Fruit fly (Drosophila melanogaster): ENCODE data around the gene CG46435.

The CG46435 gene

dm6 chr3L:19560695-19561246, 15.9 kb downstream of the CG46435 start (continued):
- peak; percentile 98 for TF ChIP-seq CG17829 (tag; optimal IDR thresholded peaks at IDR 0.05)
- no peak for TF ChIP-seq Dref (GFP tag; IDR thresholded peaks at IDR 0.05)
- peak; percentile 94 for TF ChIP-seq grau (tag; optimal IDR thresholded peaks at IDR 0.05)
- TF ChIP-seq HLH3B (GFP tag; IDR thresholded peaks at IDR 0.05) = peak; percentile 93
- TF ChIP-seq amos (GFP tag; IDR thresholded peaks at IDR 0.05; ENCODE audit: partially characterized antibody) = no peak
- peak; percentile 81 for TF ChIP-seq CG1792 (GFP tag; optimal IDR thresholded peaks at IDR 0.05)
- TF ChIP-seq danr (GFP tag; IDR thresholded peaks at IDR 0.05) = peak; percentile 94
- TF ChIP-seq CG17385 (GFP tag; optimal IDR thresholded peaks at IDR 0.05) = peak; percentile 93
- TF ChIP-seq oc (tag; optimal IDR thresholded peaks at IDR 0.05) = peak; percentile 96
- peak; percentile 47 for TF ChIP-seq CTCF (GFP tag; optimal IDR thresholded peaks at IDR 0.05)
- TF ChIP-seq nau (GFP tag; optimal IDR thresholded peaks at IDR 0.05) = peak; percentile 88
- peak; percentile 91 for TF ChIP-seq NC2β (GFP tag; optimal IDR thresholded peaks at IDR 0.05)
- TF ChIP-seq CG16813 (GFP tag; IDR thresholded peaks at IDR 0.05; ENCODE audit: partially characterized antibody) = no peak
- TF ChIP-seq CG14050 (GFP tag; IDR thresholded peaks at IDR 0.05) = peak; percentile 92
- TF ChIP-seq CG33557 (GFP tag; optimal IDR thresholded peaks at IDR 0.05) = peak; percentile 97
- TF ChIP-seq Rfx (GFP tag; IDR thresholded peaks at IDR 0.05) = peak; percentile 95
- peak; percentile 93 for TF ChIP-seq NfI (GFP tag; optimal IDR thresholded peaks at IDR 0.05)
- peak; percentile 96 for TF ChIP-seq CG14014 (GFP tag; IDR thresholded peaks at IDR 0.05)
- no peak for TF ChIP-seq cg (GFP tag; optimal IDR thresholded peaks at IDR 0.05)
- TF ChIP-seq CG8478 (optimal IDR thresholded peaks at IDR 0.05) = no peak
- peak; percentile 93 for TF ChIP-seq Bteb2 (GFP tag; optimal IDR thresholded peaks at IDR 0.05)
- TF ChIP-seq CG3726 (GFP tag; IDR thresholded peaks at IDR 0.05) = peak; percentile 92
- no peak for TF ChIP-seq zen2 (GFP tag; IDR thresholded peaks at IDR 0.05; ENCODE audit: partially characterized antibody)
- TF ChIP-seq cad (GFP tag; optimal IDR thresholded peaks at IDR 0.05) = no peak
- peak; percentile 92 for TF ChIP-seq CG2875 (GFP tag; optimal IDR thresholded peaks at IDR 0.05)
- no peak for TF ChIP-seq Doc2 (GFP tag; IDR thresholded peaks at IDR 0.05)
- peak; percentile 92 to 94 for TF ChIP-seq Pdp1 (GFP tag; optimal IDR thresholded peaks at IDR 0.05)
- TF ChIP-seq CG32772 (GFP tag; IDR thresholded peaks at IDR 0.05) = peak; percentile 94
- no peak for TF ChIP-seq hb (GFP tag; IDR thresholded peaks at IDR 0.05; ENCODE audit: partially characterized antibody)
- TF ChIP-seq croc (GFP tag; conservative IDR thresholded peaks at IDR 0.05) = peak; percentile 93
- peak; percentile 93 for TF ChIP-seq Mrtf (GFP tag; IDR thresholded peaks at IDR 0.05)
- peak; percentile 75 for TF ChIP-seq luna (GFP tag; optimal IDR thresholded peaks at IDR 0.05)
- peak; percentile 86 for TF ChIP-seq CG15514 (GFP tag; optimal IDR thresholded peaks at IDR 0.05)
- peak; percentile 93 for TF ChIP-seq Meics (GFP tag; optimal IDR thresholded peaks at IDR 0.05)
- TF ChIP-seq HmgZ (tag; optimal IDR thresholded peaks at IDR 0.05) = peak; percentile 95
- TF ChIP-seq CoRest (tag; optimal IDR thresholded peaks at IDR 0.05) = peak; percentile 97
- TF ChIP-seq CkIIα-i1 (GFP tag; IDR thresholded peaks at IDR 0.05) = 0 out of 2 replicates have a peak, but pooled peaks have one; percentile 17
- no peak for TF ChIP-seq Dip2 (GFP tag; IDR thresholded peaks at IDR 0.05)
- TF ChIP-seq CG12155 (GFP tag; optimal IDR thresholded peaks at IDR 0.05) = peak; percentile 93
- TF ChIP-seq CG2116 (GFP tag; optimal IDR thresholded peaks at IDR 0.05) = peak; percentile 68
- TF ChIP-seq usp (GFP tag; optimal IDR thresholded peaks at IDR 0.05) = no peak
- peak; percentile 86 for TF ChIP-seq peb (GFP tag; IDR thresholded peaks at IDR 0.05)
- TF ChIP-seq toy (GFP tag; IDR thresholded peaks at IDR 0.05) = peak; percentile 89; the same call in 1 of the 2 replicates
- peak; percentile 70; the same call in 1 of the 3 replicates for TF ChIP-seq C15 (GFP tag; IDR thresholded peaks at IDR 0.05)
- peak; percentile 89 for TF ChIP-seq wor (GFP tag; IDR thresholded peaks at IDR 0.05)
- peak; percentile 92 for TF ChIP-seq corto (GFP tag; optimal IDR thresholded peaks at IDR 0.05)
- TF ChIP-seq ranshi (GFP tag; IDR thresholded peaks at IDR 0.05) = peak; percentile 95
- TF ChIP-seq CG15011 (GFP tag; optimal IDR thresholded peaks at IDR 0.05) = peak; percentile 90
- peak; percentile 63 for TF ChIP-seq Ets97D (GFP tag; optimal IDR thresholded peaks at IDR 0.05)
- TF ChIP-seq Mad (GFP tag; optimal IDR thresholded peaks at IDR 0.05) = peak; percentile 93
- TF ChIP-seq CG2120 (GFP tag; optimal IDR thresholded peaks at IDR 0.05) = peak; percentile 95
- TF ChIP-seq HLH54F (GFP tag; optimal IDR thresholded peaks at IDR 0.05) = peak; percentile 90

Data from whole organism, embryonic.